Worm (Caenorhabditis elegans): Measurements from ENCODE around the gene unc-103.

ce11 chrIII:4096370-4096842 lies 18.8 kb upstream of the unc-103 start:
- TF ChIP-seq ets-5 (GFP tag; IDR thresholded peaks at IDR 0.05) = no peak
- TF ChIP-seq C34B4.2 (tag; optimal IDR thresholded peaks at IDR 0.05) = no peak
- peak; percentile 72 for TF ChIP-seq nhr-85 (tag)
- TF ChIP-seq lsy-2 (tag; optimal IDR thresholded peaks at IDR 0.05) = no peak

Measured in whole organism, L1 larva.